Worm (Caenorhabditis elegans) whole organism, L1 larva: ENCODE data around the gene F49F1.14.

Experiments used
- C34B4.2 ChIP-seq: sonication (generic microtip); optimal IDR thresholded peaks from 2 replicates; lab custom pipeline; 2017; ENCODE audit warnings: mild to moderate bottlenecking, missing genetic modification characterization, missing compliant biosample characterization
- F16B12.6 ChIP-seq: fragments of 150-350 bp; optimal IDR thresholded peaks from 2 replicates; lab custom pipeline; 2014; ENCODE audit warnings: missing biosample characterization, missing genetic modification characterization
- alr-1 ChIP-seq: fragments of 200-800 bp; sonication (Bioruptor generic); optimal IDR thresholded peaks from 2 replicates; lab custom pipeline; 2018; ENCODE audit warnings: borderline replicate concordance, mild to moderate bottlenecking, missing genetic modification characterization, missing compliant biosample characterization
- blmp-1 ChIP-seq: fragments of 150-350 bp; optimal IDR thresholded peaks from 2 replicates; lab custom pipeline; 2014; ENCODE audit warnings: missing biosample characterization, missing genetic modification characterization
- ceh-63 ChIP-seq: fragments of 200-800 bp; sonication (Bioruptor generic); optimal IDR thresholded peaks from 2 replicates; lab custom pipeline; 2018; ENCODE audit warnings: mild to moderate bottlenecking, missing genetic modification characterization, missing compliant biosample characterization
- ceh-8 ChIP-seq: fragments of 200-800 bp; sonication (Bioruptor generic); optimal IDR thresholded peaks from 2 replicates; lab custom pipeline; 2018; ENCODE audit warnings: mild to moderate bottlenecking, missing genetic modification characterization, moderate library complexity, missing compliant biosample characterization
- ceh-82 ChIP-seq, 3 experiments: fragments of 150-350 bp in 1 of 3; sonication (generic microtip) in 2 of 3; optimal IDR thresholded peaks; 2 replicates each; lab custom pipeline; 2014 to 2017; ENCODE audit warnings: missing biosample characterization in 3 of 3, missing genetic modification characterization in 3 of 3
- ceh-88 ChIP-seq: fragments of 200-800 bp; sonication (Bioruptor generic); IDR thresholded peaks from 2 replicates; pipeline ENCODE4 v1.3.6; 2022; ENCODE audit warnings: missing genetic modification characterization, missing compliant biosample characterization
- ces-1 ChIP-seq: fragments of 150-350 bp; optimal IDR thresholded peaks from 2 replicates; lab custom pipeline; 2014; ENCODE audit warnings: missing biosample characterization, missing genetic modification reagents, missing genetic modification characterization
- dpl-1 ChIP-seq, 3 experiments: fragments of 150-350 bp in 2 of 3; sonication (generic microtip) in 1 of 3; optimal IDR thresholded peaks; 2 replicates each; lab custom pipeline; 2014 to 2017; ENCODE audit warnings: missing biosample characterization in 3 of 3, missing genetic modification characterization in 3 of 3, missing genetic modification reagents in 3 of 3
- fkh-8 ChIP-seq: sonication (generic microtip); optimal IDR thresholded peaks from 2 replicates; lab custom pipeline; 2016; ENCODE audit warnings: mild to moderate bottlenecking, missing genetic modification characterization, missing compliant biosample characterization
- hlh-17 ChIP-seq: fragments of 200-800 bp; sonication (Bioruptor generic); optimal IDR thresholded peaks from 2 replicates; lab custom pipeline; 2018; ENCODE audit warnings: missing genetic modification characterization, mild to moderate bottlenecking, missing compliant biosample characterization, moderate library complexity, borderline replicate concordance
- hpl-2 ChIP-seq: fragments of 150-350 bp; optimal IDR thresholded peaks from 2 replicates; lab custom pipeline; 2014; ENCODE audit warnings: missing biosample characterization, missing genetic modification reagents, missing genetic modification characterization
- isw-1 ChIP-seq: fragments of 200-800 bp; sonication (Bioruptor generic); IDR thresholded peaks from 2 replicates; pipeline ENCODE4 v1.3.6; 2022; ENCODE audit warnings: missing genetic modification characterization, missing compliant biosample characterization
- lin-13 ChIP-seq: fragments of 150-350 bp; optimal IDR thresholded peaks from 2 replicates; lab custom pipeline; 2014; ENCODE audit warnings: missing biosample characterization, missing genetic modification reagents, missing genetic modification characterization
- lin-35 ChIP-seq, 2 experiments: fragments of 150-350 bp; optimal IDR thresholded peaks; 2 replicates each; lab custom pipeline; 2014; ENCODE audit warnings: missing biosample characterization in 2 of 2, missing genetic modification characterization in 2 of 2, missing genetic modification reagents in 2 of 2
- lin-39 ChIP-seq: fragments of 150-350 bp; optimal IDR thresholded peaks from 2 replicates; lab custom pipeline; 2014; ENCODE audit warnings: missing biosample characterization, missing genetic modification reagents, missing genetic modification characterization
- lir-3 ChIP-seq: sonication (generic microtip); optimal IDR thresholded peaks from 2 replicates; lab custom pipeline; 2016; ENCODE audit warnings: mild to moderate bottlenecking, missing genetic modification characterization, moderate library complexity, missing compliant biosample characterization; ENCODE audit not compliant: poor library complexity
- mdl-1 ChIP-seq, 2 experiments: fragments of 150-350 bp; optimal IDR thresholded peaks; 2 replicates each; lab custom pipeline; 2014 to 2017; ENCODE audit warnings: missing biosample characterization in 2 of 2, missing genetic modification characterization in 2 of 2, inconsistent platforms in 1 of 2
- mef-2 ChIP-seq: fragments of 150-350 bp; optimal IDR thresholded peaks from 2 replicates; lab custom pipeline; 2014; ENCODE audit warnings: missing biosample characterization, missing genetic modification characterization
- nhr-11 ChIP-seq: fragments of 150-350 bp; optimal IDR thresholded peaks from 2 replicates; lab custom pipeline; 2014; ENCODE audit warnings: missing biosample characterization, missing genetic modification characterization
- nhr-12 ChIP-seq: sonication (generic microtip); optimal IDR thresholded peaks from 2 replicates; lab custom pipeline; 2017; ENCODE audit warnings: missing biosample characterization, missing genetic modification characterization
- nhr-237 ChIP-seq: fragments of 150-350 bp; optimal IDR thresholded peaks from 2 replicates; lab custom pipeline; 2014; ENCODE audit warnings: missing biosample characterization, missing genetic modification characterization
- nhr-28 ChIP-seq: fragments of 150-350 bp; optimal IDR thresholded peaks from 2 replicates; lab custom pipeline; 2014; ENCODE audit warnings: missing biosample characterization, missing genetic modification characterization
- nhr-47 ChIP-seq: sonication (generic microtip); optimal IDR thresholded peaks from 2 replicates; lab custom pipeline; 2016; ENCODE audit warnings: mild to moderate bottlenecking, missing genetic modification characterization, moderate library complexity, missing compliant biosample characterization
- nhr-76 ChIP-seq: sonication (generic microtip); optimal IDR thresholded peaks from 2 replicates; lab custom pipeline; 2017; ENCODE audit warnings: missing biosample characterization, missing genetic modification characterization
- nhr-77 ChIP-seq: fragments of 150-350 bp; optimal IDR thresholded peaks from 2 replicates; lab custom pipeline; 2014; ENCODE audit warnings: missing biosample characterization, missing genetic modification characterization
- nhr-90 ChIP-seq: sonication (generic microtip); optimal IDR thresholded peaks from 2 replicates; lab custom pipeline; 2016; ENCODE audit warnings: mild to moderate bottlenecking, missing genetic modification characterization, missing compliant biosample characterization; ENCODE audit not compliant: poor library complexity
- rnt-1 ChIP-seq: sonication (generic microtip); optimal IDR thresholded peaks from 2 replicates; lab custom pipeline; 2016; ENCODE audit warnings: mild to moderate bottlenecking, missing genetic modification characterization, moderate library complexity, missing compliant biosample characterization
- snu-23 ChIP-seq: sonication (generic microtip); optimal IDR thresholded peaks from 2 replicates; lab custom pipeline; 2016; ENCODE audit warnings: missing genetic modification characterization, missing compliant biosample characterization
- sox-4 ChIP-seq: sonication (generic microtip); optimal IDR thresholded peaks from 2 replicates; lab custom pipeline; 2016; ENCODE audit warnings: missing genetic modification characterization, missing compliant biosample characterization
- unc-130 ChIP-seq: fragments of 150-350 bp; optimal IDR thresholded peaks from 2 replicates; lab custom pipeline; 2017; ENCODE audit warnings: missing biosample characterization, missing genetic modification characterization, inconsistent platforms
- unc-98 ChIP-seq: fragments of 200-800 bp; sonication (Bioruptor generic); IDR thresholded peaks from 2 replicates; pipeline ENCODE4 v1.3.6; 2022; ENCODE audit warnings: missing genetic modification characterization, missing compliant biosample characterization
- vab-15 ChIP-seq: sonication (generic microtip); optimal IDR thresholded peaks from 2 replicates; lab custom pipeline; 2017; ENCODE audit warnings: missing genotype, mild to moderate bottlenecking, missing genetic modification characterization, missing compliant biosample characterization
- zip-4 ChIP-seq: fragments of 200-800 bp; sonication (Bioruptor generic); optimal IDR thresholded peaks from 2 replicates; lab custom pipeline; 2018; ENCODE audit warnings: mild to moderate bottlenecking, missing genetic modification characterization, moderate library complexity, missing compliant biosample characterization

The F49F1.14 gene

DNA sequence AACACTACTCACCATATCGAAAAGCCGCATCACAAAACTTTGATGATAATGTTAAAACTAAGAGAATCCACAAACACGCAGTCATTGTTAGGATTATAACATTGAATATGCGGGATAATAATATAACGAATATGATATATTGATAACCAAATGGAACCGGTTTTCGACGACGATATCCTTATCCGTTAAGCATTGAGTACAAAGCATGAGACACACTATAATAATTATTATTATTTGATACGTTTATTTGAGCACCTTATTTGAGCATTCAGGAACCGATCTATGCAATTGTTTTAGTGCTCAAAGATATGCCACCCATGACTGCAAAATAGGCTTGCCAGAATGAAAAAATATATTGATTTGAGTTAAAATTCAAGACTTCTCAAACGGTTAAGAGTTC is 37.7 kb downstream of the F49F1.14 start, which contains the start of gene W03D2.9:
Gene W03D2.9 (minus strand): TSS at position 101 of the 400 bp plus-strand sequence.
- no peak for TF ChIP-seq lir-3 (tag; lab: Kevin White, UChicago)
- TF ChIP-seq nhr-77 (tag; lab: Kevin White, UChicago): no peak
- no peak for TF ChIP-seq unc-98
- no peak for TF ChIP-seq hpl-2 (GFP tag; lab: Kevin White, UChicago)
- no peak for TF ChIP-seq ceh-8 (GFP tag; lab: Kevin White, UChicago)
- TF ChIP-seq nhr-47 (tag; lab: Kevin White, UChicago): no peak
- no peak for TF ChIP-seq isw-1 (GFP tag; lab: Robert Waterston, UW)
- no peak for TF ChIP-seq snu-23 (GFP tag; lab: Kevin White, UChicago)
- TF ChIP-seq nhr-237 (tag; lab: Kevin White, UChicago): no peak
- no peak for TF ChIP-seq nhr-11 (tag; lab: Kevin White, UChicago)
- TF ChIP-seq ceh-88: no peak
- no peak for TF ChIP-seq zip-4 (GFP tag; lab: Kevin White, UChicago)
- no peak for TF ChIP-seq lin-39 (tag; lab: Kevin White, UChicago)
- TF ChIP-seq C34B4.2 (tag; lab: Kevin White, UChicago): no peak
- no peak for TF ChIP-seq ces-1 (GFP tag; lab: Kevin White, UChicago)
- TF ChIP-seq nhr-90 (tag; lab: Kevin White, UChicago): no peak

ce11 chrIV:4072027-4072426 is 40.3 kb downstream of the F49F1.14 start, which contains the start of gene pqn-75:
pqn-75 (plus strand) TSS chrIV:4072327.
- TF ChIP-seq hpl-2 (GFP tag; lab: Kevin White, UChicago) (no peak), nhr-28 (tag; lab: Kevin White, UChicago) (no peak), nhr-76 (tag; lab: Kevin White, UChicago) (no peak), ceh-82 (tag; optimal IDR thresholded peaks at IDR 0.05; lab: Kevin White, UChicago) (no peak), vab-15 (tag; lab: Kevin White, UChicago) (no peak), dpl-1 (GFP tag; optimal IDR thresholded peaks at IDR 0.05; lab: Kevin White, UChicago) (no peak), rnt-1 (tag; lab: Kevin White, UChicago) (no peak), ceh-88 (no peak), lin-13 (GFP tag; lab: Kevin White, UChicago) (no peak), blmp-1 (tag; lab: Kevin White, UChicago) (no peak), fkh-8 (tag; lab: Kevin White, UChicago) (no peak), unc-130 (tag; lab: Kevin White, UChicago) (no peak), nhr-12 (tag; lab: Kevin White, UChicago) (no peak), lin-35 (GFP tag; optimal IDR thresholded peaks at IDR 0.05; lab: Kevin White, UChicago) (no peak), hlh-17 (GFP tag; lab: Kevin White, UChicago) (no peak)

- TF ChIP-seq unc-98 (no peak), ceh-82 (tag; optimal IDR thresholded peaks at IDR 0.05; lab: Kevin White, UChicago) (no peak), mdl-1 (tag; optimal IDR thresholded peaks at IDR 0.05; lab: Kevin White, UChicago) (no peak), nhr-237 (tag; lab: Kevin White, UChicago) (no peak), sox-4 (tag; lab: Kevin White, UChicago) (no peak), ceh-63 (GFP tag; lab: Kevin White, UChicago) (no peak), F16B12.6 (no peak), mef-2 (tag; lab: Kevin White, UChicago) (no peak), rnt-1 (tag; lab: Kevin White, UChicago) (no peak), nhr-11 (tag; lab: Kevin White, UChicago) (no peak), snu-23 (GFP tag; lab: Kevin White, UChicago) (no peak), vab-15 (tag; lab: Kevin White, UChicago) (no peak), nhr-28 (tag; lab: Kevin White, UChicago) (no peak), alr-1 (no peak), lin-13 (GFP tag; lab: Kevin White, UChicago) (no peak), zip-4 (GFP tag; lab: Kevin White, UChicago) (no peak)
Observed at ce11 chrIV:4070810-4071209, 41.5 kb downstream of the F49F1.14 start.
